Fruit fly (Drosophila melanogaster) whole organism, embryonic: ENCODE results near the gene CG2533.

ENCODE experiments used
- Aef1 ChIP-seq: fragments of 200-800 bp; sonication (Bioruptor generic); IDR thresholded peaks from 3 replicates; pipeline ENCODE4 v1.3.6; 2022; ENCODE audit warnings: missing biosample characterization, missing genetic modification characterization
- CG1024 ChIP-seq: fragments of 200-800 bp; sonication (Bioruptor generic); IDR thresholded peaks from 2 replicates; pipeline ENCODE4 v1.3.6; 2022; ENCODE audit warnings: missing biosample characterization, missing genetic modification characterization
- CG13424 ChIP-seq: fragments of 200-800 bp; sonication (Bioruptor generic); optimal IDR thresholded peaks from 2 replicates; lab custom pipeline; 2019; ENCODE audit warnings: missing biosample characterization, mild to moderate bottlenecking, missing genetic modification characterization, moderate library complexity
- CG13624 ChIP-seq: fragments of 200-800 bp; sonication (Bioruptor generic); optimal IDR thresholded peaks from 2 replicates; lab custom pipeline; 2016; ENCODE audit warnings: missing biosample characterization, missing genetic modification characterization
- CG14965 ChIP-seq: fragments of 200-800 bp; sonication (Bioruptor generic); optimal IDR thresholded peaks from 2 replicates; lab custom pipeline; 2016; ENCODE audit warnings: missing biosample characterization, missing genetic modification characterization, borderline replicate concordance
- CG16813 ChIP-seq: fragments of 200-800 bp; sonication (Bioruptor generic); IDR thresholded peaks from 3 replicates; pipeline ENCODE4 v1.3.6; 2022; ENCODE audit warnings: missing biosample characterization, missing genetic modification characterization; ENCODE audit not compliant: partially characterized antibody
- CG18764 ChIP-seq: fragments of 200-800 bp; sonication (Bioruptor generic); optimal IDR thresholded peaks from 3 replicates; lab custom pipeline; 2016; ENCODE audit warnings: missing biosample characterization, missing genetic modification characterization
- CG30431 ChIP-seq: fragments of 200-800 bp; sonication (Bioruptor generic); optimal IDR thresholded peaks from 2 replicates; lab custom pipeline; 2017; ENCODE audit warnings: missing biosample characterization, missing genetic modification characterization
- CG3065 ChIP-seq: fragments of 200-800 bp; sonication (Bioruptor generic); optimal IDR thresholded peaks from 2 replicates; lab custom pipeline; 2016; ENCODE audit warnings: missing biosample characterization, missing genetic modification characterization
- CG31365 ChIP-seq: fragments of 200-800 bp; sonication (Bioruptor generic); optimal IDR thresholded peaks from 2 replicates; lab custom pipeline; 2018; ENCODE audit warnings: missing biosample characterization, mild to moderate bottlenecking, missing genetic modification characterization
- CG4404 ChIP-seq: fragments of 200-800 bp; sonication (Bioruptor generic); IDR thresholded peaks from 2 replicates; pipeline ENCODE4 v1.3.6; 2022; ENCODE audit warnings: missing biosample characterization, missing genetic modification characterization
- CG4707 ChIP-seq: fragments of 200-800 bp; sonication (Bioruptor generic); optimal IDR thresholded peaks from 2 replicates; lab custom pipeline; 2018; ENCODE audit warnings: missing biosample characterization, mild to moderate bottlenecking, missing genetic modification characterization, moderate library complexity
- CG4854 ChIP-seq: fragments of 200-800 bp; sonication (Bioruptor generic); optimal IDR thresholded peaks from 2 replicates; lab custom pipeline; 2016; ENCODE audit warnings: missing biosample characterization, missing genetic modification characterization, inconsistent platforms
- CG5180 ChIP-seq: fragments of 200-800 bp; sonication (Bioruptor generic); optimal IDR thresholded peaks from 3 replicates; lab custom pipeline; 2017; ENCODE audit warnings: missing biosample characterization, missing genetic modification characterization, mild to moderate bottlenecking, moderate library complexity, missing genetic modification reagents
- CG6272 ChIP-seq: fragments of 200-800 bp; sonication (Bioruptor generic); IDR thresholded peaks from 2 replicates; pipeline ENCODE4 v1.3.6; 2022; ENCODE audit warnings: missing biosample characterization, missing genetic modification characterization
- CG7963 ChIP-seq: fragments of 200-800 bp; sonication (Bioruptor generic); IDR thresholded peaks from 3 replicates; pipeline ENCODE4 v1.3.6; 2022; ENCODE audit warnings: missing biosample characterization, missing genetic modification characterization; ENCODE audit not compliant: partially characterized antibody
- CG7987 ChIP-seq: fragments of 200-800 bp; sonication (Bioruptor generic); optimal IDR thresholded peaks from 2 replicates; lab custom pipeline; 2018; ENCODE audit warnings: missing biosample characterization, mild to moderate bottlenecking, missing genetic modification characterization, moderate library complexity
- CG9876 ChIP-seq: fragments of 200-800 bp; sonication (Bioruptor generic); optimal IDR thresholded peaks from 2 replicates; lab custom pipeline; 2016; ENCODE audit warnings: missing biosample characterization, missing genetic modification characterization
- Chrac-16 ChIP-seq: fragments of 200-800 bp; sonication (Bioruptor generic); optimal IDR thresholded peaks from 3 replicates; lab custom pipeline; 2016; ENCODE audit warnings: missing biosample characterization, missing genetic modification characterization
- CoRest ChIP-seq: fragments of 200-800 bp; sonication (Bioruptor generic); optimal IDR thresholded peaks from 3 replicates; lab custom pipeline; 2018; ENCODE audit warnings: missing biosample characterization, mild to moderate bottlenecking, missing genetic modification characterization, moderate library complexity
- Eip74EF ChIP-seq, 2 experiments: fragments of 200-800 bp in 1 of 2; fragments of >200 bp in 1 of 2; sonication (Bioruptor generic) in 1 of 2; optimal IDR thresholded peaks; 2 replicates each; lab custom pipeline; 2017 to 2019; ENCODE audit warnings: missing biosample characterization in 2 of 2, missing genetic modification characterization in 2 of 2, mild to moderate bottlenecking in 1 of 2, moderate library complexity in 1 of 2
- HmgD ChIP-seq: fragments of 200-800 bp; sonication (Bioruptor generic); optimal IDR thresholded peaks from 3 replicates; lab custom pipeline; 2016; ENCODE audit warnings: missing biosample characterization, missing genetic modification characterization
- Hr51 ChIP-seq, 2 experiments: fragments of 200-800 bp; sonication (Bioruptor generic); optimal IDR thresholded peaks; 2 replicates in 1 of 2; 3 replicates in 1 of 2; lab custom pipeline; 2016 to 2018; ENCODE audit warnings: missing biosample characterization in 2 of 2, missing genetic modification characterization in 2 of 2, mild to moderate bottlenecking in 1 of 2, moderate library complexity in 1 of 2
- MESR4 ChIP-seq: fragments of 200-800 bp; sonication (Bioruptor generic); optimal IDR thresholded peaks from 2 replicates; lab custom pipeline; 2018; ENCODE audit warnings: missing biosample characterization, mild to moderate bottlenecking, missing genetic modification characterization, moderate library complexity
- Med ChIP-seq: fragments of 200-800 bp; sonication (Bioruptor generic); peaks from one replicate; lab custom pipeline; 2016; ENCODE audit warnings: missing biosample characterization, missing genetic modification characterization, mild to moderate bottlenecking, inconsistent platforms, moderate library complexity
- Oli ChIP-seq: fragments of 200-800 bp; sonication (Bioruptor generic); optimal IDR thresholded peaks from 2 replicates; lab custom pipeline; 2018; ENCODE audit warnings: missing biosample characterization, mild to moderate bottlenecking, missing genetic modification characterization, moderate library complexity
- Rfx ChIP-seq: fragments of 200-800 bp; sonication (Bioruptor generic); IDR thresholded peaks from 2 replicates; pipeline ENCODE4 v1.3.6; 2022; ENCODE audit warnings: missing biosample characterization, missing genetic modification characterization
- Spps ChIP-seq: fragments of 200-800 bp; sonication (Bioruptor generic); optimal IDR thresholded peaks from 2 replicates; lab custom pipeline; 2018; ENCODE audit warnings: missing biosample characterization, mild to moderate bottlenecking, missing genetic modification characterization
- TFAM ChIP-seq: fragments of 200-800 bp; sonication (Bioruptor generic); optimal IDR thresholded peaks from 2 replicates; lab custom pipeline; 2017; ENCODE audit warnings: missing biosample characterization, missing genetic modification characterization, inconsistent platforms
- Taf1 ChIP-seq: fragments of 200-800 bp; sonication (Bioruptor generic); IDR thresholded peaks from 2 replicates; pipeline ENCODE4 v1.3.6; 2022; ENCODE audit warnings: missing biosample characterization, missing genetic modification characterization
- ab ChIP-seq: fragments of 200-800 bp; sonication (Bioruptor generic); optimal IDR thresholded peaks from 2 replicates; lab custom pipeline; 2016; ENCODE audit warnings: missing biosample characterization, missing genetic modification characterization
- ase ChIP-seq: fragments of 200-800 bp; sonication (Bioruptor generic); IDR thresholded peaks from 3 replicates; pipeline ENCODE4 v1.3.6; 2022; ENCODE audit warnings: missing biosample characterization, missing genetic modification characterization
- ash1 ChIP-seq: fragments of 200-800 bp; sonication (Bioruptor generic); optimal IDR thresholded peaks from 2 replicates; lab custom pipeline; 2018; ENCODE audit warnings: missing biosample characterization, mild to moderate bottlenecking, missing genetic modification characterization
- chif ChIP-seq, 2 experiments: fragments of 200-800 bp; sonication (Bioruptor generic); optimal IDR thresholded peaks; 3 replicates each; lab custom pipeline; 2016; ENCODE audit warnings: missing biosample characterization in 2 of 2, missing genetic modification characterization in 2 of 2
- cwo ChIP-seq: fragments of 200-800 bp; sonication (Bioruptor generic); optimal IDR thresholded peaks from 3 replicates; lab custom pipeline; 2017; ENCODE audit warnings: missing biosample characterization, missing genetic modification characterization, mild to moderate bottlenecking, moderate library complexity, missing genetic modification reagents
- dpn ChIP-seq, 2 experiments: fragments of 200-800 bp; sonication (Bioruptor generic); optimal IDR thresholded peaks; 3 replicates each; lab custom pipeline; 2016; ENCODE audit warnings: missing biosample characterization in 2 of 2, missing genetic modification characterization in 2 of 2
- insv ChIP-seq, 2 experiments: fragments of 200-800 bp; sonication (Bioruptor generic); optimal IDR thresholded peaks; 3 replicates each; lab custom pipeline; 2016 to 2018; ENCODE audit warnings: missing biosample characterization in 2 of 2, missing genetic modification characterization in 2 of 2
- kni ChIP-seq: fragments of 200-800 bp; sonication (Bioruptor generic); optimal IDR thresholded peaks from 3 replicates; lab custom pipeline; 2017; ENCODE audit warnings: mild to moderate bottlenecking, missing biosample characterization, missing genetic modification reagents, missing genetic modification characterization
- lov ChIP-seq, 2 experiments: fragments of 200-800 bp in 1 of 2; fragments of >200 bp in 1 of 2; sonication (Bioruptor generic) in 1 of 2; IDR thresholded peaks in 1 of 2; optimal IDR thresholded peaks in 1 of 2; 2 replicates in 1 of 2; 3 replicates in 1 of 2; pipeline versions ENCODE4 v1.3.6 to Lab custom; 2017 to 2022; ENCODE audit warnings: missing biosample characterization in 1 of 2, missing genetic modification characterization in 1 of 2
- oc ChIP-seq: fragments of 200-800 bp; sonication (Bioruptor generic); optimal IDR thresholded peaks from 2 replicates; lab custom pipeline; 2018; ENCODE audit warnings: missing biosample characterization, mild to moderate bottlenecking, missing genetic modification characterization, moderate library complexity
- odd ChIP-seq: fragments of 200-800 bp; sonication (Bioruptor generic); optimal IDR thresholded peaks from 2 replicates; lab custom pipeline; 2017; ENCODE audit warnings: missing biosample characterization, mild to moderate bottlenecking, missing genetic modification characterization
- pum ChIP-seq: fragments of 200-800 bp; sonication (Bioruptor generic); optimal IDR thresholded peaks from 2 replicates; lab custom pipeline; 2016; ENCODE audit warnings: missing biosample characterization, missing genetic modification characterization
- rib ChIP-seq: fragments of 200-800 bp; sonication (Bioruptor generic); IDR thresholded peaks from 2 replicates; pipeline ENCODE4 v1.3.6; 2022; ENCODE audit warnings: missing biosample characterization, missing genetic modification characterization
- sc ChIP-seq, 3 experiments: fragments of >200 bp in 2 of 3; fragments of 200-800 bp in 1 of 3; sonication (Bioruptor generic) in 1 of 3; optimal IDR thresholded peaks; 2 replicates in 2 of 3; 3 replicates in 1 of 3; lab custom pipeline; 2017; ENCODE audit warnings: mild to moderate bottlenecking in 1 of 3, missing biosample characterization in 1 of 3, missing genetic modification characterization in 1 of 3, missing genetic modification reagents in 1 of 3
- scrt ChIP-seq: fragments of 200-800 bp; sonication (Bioruptor generic); optimal IDR thresholded peaks from 2 replicates; lab custom pipeline; 2018; ENCODE audit warnings: missing biosample characterization, mild to moderate bottlenecking, missing genetic modification characterization, moderate library complexity
- tap ChIP-seq: fragments of 200-800 bp; optimal IDR thresholded peaks from 3 replicates; lab custom pipeline; 2019; ENCODE audit warnings: missing biosample characterization, mild to moderate bottlenecking, missing genetic modification characterization, moderate library complexity
- unpg ChIP-seq: fragments of 200-800 bp; sonication (Bioruptor generic); optimal IDR thresholded peaks from 3 replicates; lab custom pipeline; 2018; ENCODE audit warnings: missing biosample characterization, mild to moderate bottlenecking, missing genetic modification characterization, moderate library complexity
- vnd ChIP-seq: fragments of 200-800 bp; sonication (Bioruptor generic); IDR thresholded peaks from 3 replicates; pipeline ENCODE4 v1.3.6; 2022; ENCODE audit warnings: missing biosample characterization, missing genetic modification characterization; ENCODE audit not compliant: partially characterized antibody
- wor ChIP-seq: fragments of 200-800 bp; sonication (Bioruptor generic); IDR thresholded peaks from 2 replicates; pipeline ENCODE4 v1.3.6; 2022; ENCODE audit warnings: missing biosample characterization, missing genetic modification characterization

Gene CG2533

dm6 chrX:11558389-11558908 is 45.5 kb downstream of the CG2533 start, which contains the start of gene CG1572 (continued):
- no peak for TF ChIP-seq CG4707 (GFP tag; lab: Kevin White, UChicago)
- no peak for TF ChIP-seq CG5180 (GFP tag; lab: Kevin White, UChicago)
- no peak for TF ChIP-seq tap
- no peak for TF ChIP-seq TFAM
- peak; percentile 51; the same call in 1 of the 2 replicates for TF ChIP-seq Rfx (GFP tag; lab: Robert Waterston, UW)
- no peak for TF ChIP-seq CG13624 (GFP tag; lab: Kevin White, UChicago)
- TF ChIP-seq kni (GFP tag; lab: Kevin White, UChicago), result no peak
- peak in 1 of 2 experiments; percentile 0 for TF ChIP-seq dpn (GFP tag; optimal IDR thresholded peaks at IDR 0.05; lab: Kevin White, UChicago)
- TF ChIP-seq Med (GFP tag; lab: Kevin White, UChicago), result peak; percentile 79
- TF ChIP-seq oc, result no peak
- no peak for TF ChIP-seq Spps
- no peak for TF ChIP-seq ase (GFP tag; lab: Robert Waterston, UW)
- no peak for TF ChIP-seq pum (GFP tag; lab: Kevin White, UChicago)
- no peak for TF ChIP-seq scrt (GFP tag; lab: Kevin White, UChicago)
- no peak for TF ChIP-seq CG18764 (GFP tag; lab: Kevin White, UChicago)
- no peak for TF ChIP-seq Aef1 (GFP tag; lab: Robert Waterston, UW)
- TF ChIP-seq odd (GFP tag; lab: Kevin White, UChicago), result no peak
- TF ChIP-seq insv (GFP tag; optimal IDR thresholded peaks at IDR 0.05; lab: Kevin White, UChicago), result no peak
- TF ChIP-seq rib, result no peak
- no peak for TF ChIP-seq chif (GFP tag; optimal IDR thresholded peaks at IDR 0.05; lab: Kevin White, UChicago)
- no peak for TF ChIP-seq wor (GFP tag; lab: Robert Waterston, UW)
- no peak for TF ChIP-seq CG4854
- no peak for TF ChIP-seq CG6272 (GFP tag; lab: Robert Waterston, UW)
- TF ChIP-seq sc (optimal IDR thresholded peaks at IDR 0.05; lab: Kevin White, UChicago), result no peak
- TF ChIP-seq sc (GFP tag; optimal IDR thresholded peaks at IDR 0.05; lab: Kevin White, UChicago), result no peak
- no peak for TF ChIP-seq Hr51 (GFP tag; optimal IDR thresholded peaks at IDR 0.05; lab: Kevin White, UChicago)
- TF ChIP-seq vnd (GFP tag; lab: Robert Waterston, UW), result no peak
- no peak for TF ChIP-seq CG7963 (GFP tag; lab: Robert Waterston, UW)
- TF ChIP-seq CG9876, result no peak
- no peak for TF ChIP-seq ab (GFP tag; lab: Kevin White, UChicago)
- no peak for TF ChIP-seq Chrac-16 (GFP tag; lab: Kevin White, UChicago)
- no peak for TF ChIP-seq Taf1 (GFP tag; lab: Robert Waterston, UW)
- no peak for TF ChIP-seq CG30431
- TF ChIP-seq unpg, result no peak
- no peak for TF ChIP-seq Eip74EF (GFP tag; optimal IDR thresholded peaks at IDR 0.05; lab: Kevin White, UChicago)
- no peak for TF ChIP-seq CoRest (tag; lab: Kevin White, UChicago)
- TF ChIP-seq CG4404 (GFP tag; lab: Robert Waterston, UW), result no peak
- no peak for TF ChIP-seq MESR4 (GFP tag; lab: Kevin White, UChicago)
- peak; percentile 24 for TF ChIP-seq CG7987 (GFP tag; lab: Kevin White, UChicago)
- TF ChIP-seq CG3065 (GFP tag; lab: Kevin White, UChicago), result no peak
- TF ChIP-seq Oli (tag; lab: Kevin White, UChicago), result no peak
- no peak for TF ChIP-seq CG31365 (tag; lab: Kevin White, UChicago)
- no peak for TF ChIP-seq ash1 (GFP tag; lab: Kevin White, UChicago)
- TF ChIP-seq lov (optimal IDR thresholded peaks at IDR 0.05; lab: Kevin White, UChicago), result no peak
- TF ChIP-seq lov (GFP tag; IDR thresholded peaks at IDR 0.05; lab: Robert Waterston, UW), result no peak
- no peak for TF ChIP-seq CG1024 (GFP tag; lab: Robert Waterston, UW)
- no peak for TF ChIP-seq CG14965 (GFP tag; lab: Kevin White, UChicago)
- no peak for TF ChIP-seq CG13424 (tag; lab: Kevin White, UChicago)
- TF ChIP-seq HmgD (GFP tag; lab: Kevin White, UChicago), result no peak
- no peak for TF ChIP-seq cwo (GFP tag; lab: Kevin White, UChicago)
- no peak for TF ChIP-seq CG16813
